Worm (Caenorhabditis elegans): ENCODE measurements around the gene M151.3.

The M151.3 gene

ce11 chrII:3583402-3583801 lies 43.6 kb upstream of the M151.3 start, which contains the start of gene srh-60:
Gene srh-60 (plus strand): TSS chrII:3583702.
- TF ChIP-seq nhr-19 (GFP tag; conservative IDR thresholded peaks at IDR 0.05) (no peak), aha-1 (tag; optimal IDR thresholded peaks at IDR 0.05) (no peak), dsc-1 (tag; optimal IDR thresholded peaks at IDR 0.05) (no peak), lir-3 (tag; optimal IDR thresholded peaks at IDR 0.05; ENCODE audit: poor library complexity) (no peak), lin-13 (GFP tag; optimal IDR thresholded peaks at IDR 0.05) (no peak), C04F5.9 (tag; optimal IDR thresholded peaks at IDR 0.05) (no peak), elt-3 (tag; optimal IDR thresholded peaks at IDR 0.05) (no peak), sox-4 (tag; optimal IDR thresholded peaks at IDR 0.05) (no peak), ceh-82 (tag; optimal IDR thresholded peaks at IDR 0.05) (no peak), egl-27 (tag; optimal IDR thresholded peaks at IDR 0.05) (no peak), grh-1 (GFP tag; IDR thresholded peaks at IDR 0.05) (no peak), pax-3 (tag; optimal IDR thresholded peaks at IDR 0.05) (no peak), hlh-17 (GFP tag; optimal IDR thresholded peaks at IDR 0.05; ENCODE audit: borderline replicate concordance) (no peak), tbx-2 (tag; optimal IDR thresholded peaks at IDR 0.05) (no peak)

DNA sequence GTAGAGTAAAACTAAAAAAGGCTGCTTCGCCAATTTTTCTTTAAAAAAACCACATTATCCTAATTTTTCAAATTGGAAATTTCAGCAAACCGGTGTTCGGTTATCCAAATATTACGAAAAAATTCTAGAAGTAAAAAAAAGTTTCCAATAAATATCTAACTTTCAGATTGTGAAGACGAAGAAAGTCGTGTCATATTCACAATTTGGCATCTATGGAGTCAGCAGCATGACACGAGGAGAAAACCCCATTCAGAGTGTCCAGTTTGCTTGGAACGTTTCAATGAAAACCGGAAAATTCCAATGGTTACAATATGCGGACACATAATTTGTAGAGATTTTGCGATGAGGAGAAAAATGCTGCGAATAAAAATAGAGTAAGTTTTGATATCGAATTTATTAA lies 31.6 kb upstream of the M151.3 start, which contains the start of gene Y49F6A.12:
Gene Y49F6A.12, plus strand, starts transcription at position 301 of the 400 bp plus-strand sequence.
- TF ChIP-seq lin-13 (GFP tag; optimal IDR thresholded peaks at IDR 0.05): no peak
- TF ChIP-seq unc-130 (tag; optimal IDR thresholded peaks at IDR 0.05): no peak
- TF ChIP-seq dsc-1 (tag; optimal IDR thresholded peaks at IDR 0.05): no peak
- TF ChIP-seq nhr-20 (tag; optimal IDR thresholded peaks at IDR 0.05): no peak
- TF ChIP-seq ces-1 (GFP tag; optimal IDR thresholded peaks at IDR 0.05): no peak
- TF ChIP-seq ceh-8 (GFP tag; optimal IDR thresholded peaks at IDR 0.05): no peak
- no peak for TF ChIP-seq lin-35 (GFP tag; optimal IDR thresholded peaks at IDR 0.05)
- no peak for TF ChIP-seq Y116A8C.19 (tag; optimal IDR thresholded peaks at IDR 0.05; ENCODE audit: borderline replicate concordance)
- TF ChIP-seq skn-1 (tag; optimal IDR thresholded peaks at IDR 0.05): no peak

- no peak for TF ChIP-seq fkh-8 (tag; optimal IDR thresholded peaks at IDR 0.05)
- no peak for TF ChIP-seq ztf-4 (tag; optimal IDR thresholded peaks at IDR 0.05)
- no peak for TF ChIP-seq nhr-76 (tag; optimal IDR thresholded peaks at IDR 0.05)
- TF ChIP-seq ceh-82 (tag; optimal IDR thresholded peaks at IDR 0.05): no peak
- TF ChIP-seq nhr-20 (tag; optimal IDR thresholded peaks at IDR 0.05): no peak
- TF ChIP-seq dsc-1 (tag; optimal IDR thresholded peaks at IDR 0.05): no peak
- no peak for TF ChIP-seq grh-1 (GFP tag; IDR thresholded peaks at IDR 0.05)
- TF ChIP-seq skn-1 (tag; optimal IDR thresholded peaks at IDR 0.05): no peak
- TF ChIP-seq snu-23 (GFP tag; optimal IDR thresholded peaks at IDR 0.05): no peak
- no peak for TF ChIP-seq mdl-1 (tag; optimal IDR thresholded peaks at IDR 0.05)
- TF ChIP-seq lin-15B (tag; optimal IDR thresholded peaks at IDR 0.05): no peak
- no peak for TF ChIP-seq ceh-63 (GFP tag; optimal IDR thresholded peaks at IDR 0.05)
- no peak for TF ChIP-seq tbx-2 (tag; optimal IDR thresholded peaks at IDR 0.05)
- no peak for TF ChIP-seq sup-37 (GFP tag; optimal IDR thresholded peaks at IDR 0.05)
- TF ChIP-seq hlh-17 (GFP tag; optimal IDR thresholded peaks at IDR 0.05; ENCODE audit: borderline replicate concordance): no peak
- TF ChIP-seq nhr-77 (tag; optimal IDR thresholded peaks at IDR 0.05): no peak
- TF ChIP-seq lin-14 (GFP tag; optimal IDR thresholded peaks at IDR 0.05): no peak
- no peak for TF ChIP-seq ets-5 (GFP tag; IDR thresholded peaks at IDR 0.05)
Observed at ce11 chrII:3598721-3599120, 28.3 kb upstream of the M151.3 start, which contains the start of gene Y49F6A.11. Gene Y49F6A.11 (minus strand): TSS chrII:3598821.

ce11 chrII:3604578-3604977 lies 22.4 kb upstream of the M151.3 start:
- TF ChIP-seq egl-13 (tag; optimal IDR thresholded peaks at IDR 0.05) (no peak), isw-1 (GFP tag; IDR thresholded peaks at IDR 0.05) (no peak), fkh-10 (GFP tag; optimal IDR thresholded peaks at IDR 0.05) (no peak), ceh-90 (tag; optimal IDR thresholded peaks at IDR 0.05) (no peak), aha-1 (tag; optimal IDR thresholded peaks at IDR 0.05) (no peak), nhr-76 (tag; optimal IDR thresholded peaks at IDR 0.05) (no peak), ces-1 (GFP tag; optimal IDR thresholded peaks at IDR 0.05) (no peak), unc-30 (tag; optimal IDR thresholded peaks at IDR 0.05) (no peak)

Measured in whole organism, L1 larva.